Worm (Caenorhabditis elegans) whole organism, L2 larva: Measurements from ENCODE around the gene F59E12.1.

Experiments
- C34F6.9 ChIP-seq: fragments of 150-350 bp; optimal IDR thresholded peaks from 2 replicates; lab custom pipeline; 2014; ENCODE audit warnings: missing biosample characterization, missing genetic modification characterization
- F13H6.1 ChIP-seq: sonication (generic microtip); optimal IDR thresholded peaks from 2 replicates; lab custom pipeline; 2016; ENCODE audit warnings: missing genetic modification characterization, missing compliant biosample characterization
- Y55F3AM.14 ChIP-seq: fragments of 200-800 bp; sonication (Bioruptor generic); optimal IDR thresholded peaks from 2 replicates; lab custom pipeline; 2018; ENCODE audit warnings: mild to moderate bottlenecking, missing genetic modification characterization, missing compliant biosample characterization
- ZK546.5 ChIP-seq: sonication (generic microtip); optimal IDR thresholded peaks from 2 replicates; lab custom pipeline; 2017; ENCODE audit warnings: missing biosample characterization, missing genetic modification characterization
- aly-2 ChIP-seq: fragments of 150-350 bp; optimal IDR thresholded peaks from 2 replicates; lab custom pipeline; 2014; ENCODE audit warnings: missing biosample characterization, missing genetic modification characterization
- ama-1 ChIP-seq: fragments of 150-350 bp; optimal IDR thresholded peaks from 2 replicates; lab custom pipeline; 2018; ENCODE audit warnings: inconsistent platforms
- blmp-1 ChIP-seq: sonication (generic microtip); optimal IDR thresholded peaks from 2 replicates; lab custom pipeline; 2017; ENCODE audit warnings: missing genetic modification characterization, mild to moderate bottlenecking, missing compliant biosample characterization, antibody characterized with exemption, moderate library complexity; ENCODE audit not compliant: insufficient read depth
- ceh-82 ChIP-seq: fragments of 150-350 bp; optimal IDR thresholded peaks from 2 replicates; lab custom pipeline; 2014; ENCODE audit warnings: missing biosample characterization, missing genetic modification characterization
- crh-2 ChIP-seq: sonication (generic microtip); optimal IDR thresholded peaks from 2 replicates; lab custom pipeline; 2017; ENCODE audit warnings: missing biosample characterization, missing genetic modification characterization
- dmd-4 ChIP-seq: sonication (generic microtip); optimal IDR thresholded peaks from 2 replicates; lab custom pipeline; 2017; ENCODE audit warnings: missing biosample characterization, missing genetic modification characterization
- egl-27 ChIP-seq: sonication (generic microtip); optimal IDR thresholded peaks from 3 replicates; lab custom pipeline; 2017; ENCODE audit warnings: missing biosample characterization, missing genetic modification reagents, missing genetic modification characterization
- elt-3 ChIP-seq: sonication (generic microtip); optimal IDR thresholded peaks from 2 replicates; lab custom pipeline; 2017; ENCODE audit warnings: missing biosample characterization, missing genetic modification characterization
- fos-1 ChIP-seq: fragments of 150-350 bp; optimal IDR thresholded peaks from 2 replicates; lab custom pipeline; 2014; ENCODE audit warnings: missing biosample characterization, missing genetic modification characterization
- gmeb-1 ChIP-seq: fragments of 150-350 bp; optimal IDR thresholded peaks from 2 replicates; lab custom pipeline; 2014; ENCODE audit warnings: missing biosample characterization, missing genetic modification characterization
- lin-11 ChIP-seq: fragments of 150-350 bp; sonication (generic microtip); optimal IDR thresholded peaks from 2 replicates; lab custom pipeline; 2014; ENCODE audit warnings: missing biosample characterization, missing genetic modification characterization, inconsistent platforms, mixed read lengths
- lin-13 ChIP-seq: fragments of 150-350 bp; optimal IDR thresholded peaks from 2 replicates; lab custom pipeline; 2014; ENCODE audit warnings: missing biosample characterization, missing genetic modification reagents, missing genetic modification characterization
- lin-39 ChIP-seq: fragments of 150-350 bp; optimal IDR thresholded peaks from 2 replicates; lab custom pipeline; 2014; ENCODE audit warnings: missing biosample characterization, missing genetic modification reagents, missing genetic modification characterization
- lsy-2 ChIP-seq, 2 experiments: fragments of 150-350 bp in 1 of 2; sonication (generic microtip) in 1 of 2; optimal IDR thresholded peaks; 2 replicates each; lab custom pipeline; 2014 to 2017; ENCODE audit warnings: missing biosample characterization in 2 of 2, missing genetic modification characterization in 2 of 2
- mab-5 ChIP-seq: fragments of 150-350 bp; optimal IDR thresholded peaks from 2 replicates; lab custom pipeline; 2014; ENCODE audit warnings: missing biosample characterization, missing genetic modification characterization
- mbf-1 ChIP-seq: sonication (generic microtip); optimal IDR thresholded peaks from 2 replicates; lab custom pipeline; 2017; ENCODE audit warnings: missing biosample characterization, missing genetic modification characterization
- mdl-1 ChIP-seq, 2 experiments: fragments of 150-350 bp in 1 of 2; sonication (generic microtip) in 1 of 2; optimal IDR thresholded peaks; 2 replicates each; lab custom pipeline; 2017; ENCODE audit warnings: missing biosample characterization in 2 of 2, missing genetic modification characterization in 2 of 2
- nhr-10 ChIP-seq: sonication (generic microtip); optimal IDR thresholded peaks from 2 replicates; lab custom pipeline; 2017; ENCODE audit warnings: missing biosample characterization, missing genetic modification characterization
- nhr-12 ChIP-seq: fragments of 150-350 bp; optimal IDR thresholded peaks from 2 replicates; lab custom pipeline; 2014; ENCODE audit warnings: missing biosample characterization, missing genetic modification characterization
- nhr-129 ChIP-seq: fragments of 150-350 bp; optimal IDR thresholded peaks from 2 replicates; lab custom pipeline; 2014; ENCODE audit warnings: missing biosample characterization, missing genetic modification characterization
- nhr-21 ChIP-seq: fragments of 150-350 bp; optimal IDR thresholded peaks from 2 replicates; lab custom pipeline; 2014; ENCODE audit warnings: missing biosample characterization, missing genetic modification characterization
- nhr-25 ChIP-seq: fragments of 150-350 bp; sonication (generic microtip); optimal IDR thresholded peaks from 3 replicates; lab custom pipeline; 2014; ENCODE audit warnings: missing biosample characterization, missing genetic modification characterization
- nhr-6 ChIP-seq: fragments of 150-350 bp; optimal IDR thresholded peaks from 2 replicates; lab custom pipeline; 2014; ENCODE audit warnings: missing biosample characterization, missing genetic modification characterization
- nhr-77 ChIP-seq: fragments of 150-350 bp; optimal IDR thresholded peaks from 2 replicates; lab custom pipeline; 2014; ENCODE audit warnings: missing biosample characterization, missing genetic modification characterization
- peb-1 ChIP-seq: fragments of 150-350 bp; optimal IDR thresholded peaks from 2 replicates; lab custom pipeline; 2014; ENCODE audit warnings: missing biosample characterization, missing genetic modification characterization
- sem-4 ChIP-seq: fragments of 150-350 bp; optimal IDR thresholded peaks from 2 replicates; lab custom pipeline; 2014; ENCODE audit warnings: missing biosample characterization, missing genetic modification reagents, missing genetic modification characterization
- sma-3 ChIP-seq: sonication (generic microtip); optimal IDR thresholded peaks from 2 replicates; lab custom pipeline; 2016; ENCODE audit warnings: missing genetic modification reagents, missing genetic modification characterization, missing compliant biosample characterization
- sma-9 ChIP-seq, 2 experiments: fragments of 150-350 bp in 1 of 2; sonication (generic microtip) in 1 of 2; optimal IDR thresholded peaks; 2 replicates each; lab custom pipeline; 2014 to 2016; ENCODE audit warnings: missing genetic modification characterization in 2 of 2, mild to moderate bottlenecking in 1 of 2, missing biosample characterization in 1 of 2, missing compliant biosample characterization in 1 of 2, missing genetic modification reagents in 1 of 2, moderate library complexity in 1 of 2
- snpc-4 ChIP-seq: fragments of 150-350 bp; optimal IDR thresholded peaks from 2 replicates; lab custom pipeline; 2014; ENCODE audit warnings: missing biosample characterization, missing genetic modification characterization
- unc-62 ChIP-seq: fragments of 150-350 bp; optimal IDR thresholded peaks from 2 replicates; lab custom pipeline; 2014; ENCODE audit warnings: missing biosample characterization, missing genetic modification reagents, missing genetic modification characterization
- zag-1 ChIP-seq: fragments of 150-350 bp; optimal IDR thresholded peaks from 2 replicates; lab custom pipeline; 2014; ENCODE audit warnings: missing biosample characterization, missing genetic modification characterization
- ztf-11 ChIP-seq: sonication (generic microtip); optimal IDR thresholded peaks from 2 replicates; lab custom pipeline; 2017; ENCODE audit warnings: missing biosample characterization, missing genetic modification characterization

Gene F59E12.1

DNA sequence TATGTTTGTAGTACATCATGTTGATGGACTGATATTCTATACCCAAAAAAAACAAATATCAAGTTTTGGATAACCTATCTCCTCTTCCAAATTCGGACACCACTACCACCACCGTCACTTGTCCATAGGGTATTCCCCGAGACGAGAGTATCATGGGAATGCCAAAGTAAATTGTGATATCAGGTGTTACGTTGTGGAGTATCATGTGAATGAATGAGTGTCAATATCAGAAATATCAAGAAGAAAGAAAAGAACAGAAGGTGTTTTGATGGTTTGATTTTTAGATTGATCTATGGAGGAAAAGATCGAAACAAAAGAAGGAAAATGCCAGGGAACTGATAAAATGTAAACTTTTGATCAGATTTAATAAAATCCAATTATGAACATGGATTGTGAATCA lies 43.9 kb downstream of the F59E12.1 start (continued):
- TF ChIP-seq crh-2 (tag; lab: Kevin White, UChicago) (peak; percentile 49), nhr-25 (no peak), sem-4 (no peak), C34F6.9 (peak; percentile 43), ama-1 (lab: Kevin White, UChicago) (no peak), fos-1 (tag; lab: Kevin White, UChicago) (peak; percentile 32), peb-1 (tag; lab: Kevin White, UChicago) (no peak), dmd-4 (tag; lab: Kevin White, UChicago) (no peak), lin-39 (no peak), Y55F3AM.14 (GFP tag; lab: Kevin White, UChicago) (no peak), lsy-2 (tag; optimal IDR thresholded peaks at IDR 0.05; lab: Kevin White, UChicago) (peak in 1 of 2 experiments; percentile 44), mbf-1 (no peak), nhr-129 (tag; lab: Kevin White, UChicago) (peak; percentile 86), nhr-21 (peak; percentile 35), ztf-11 (tag; lab: Kevin White, UChicago) (no peak), unc-62 (GFP tag; lab: Kevin White, UChicago) (no peak), aly-2 (no peak), blmp-1 (no peak), lin-13 (no peak), snpc-4 (peak; percentile 59), F13H6.1 (peak; percentile 10)
- TF ChIP-seq, all 48 proteins: peak for 12

DNA sequence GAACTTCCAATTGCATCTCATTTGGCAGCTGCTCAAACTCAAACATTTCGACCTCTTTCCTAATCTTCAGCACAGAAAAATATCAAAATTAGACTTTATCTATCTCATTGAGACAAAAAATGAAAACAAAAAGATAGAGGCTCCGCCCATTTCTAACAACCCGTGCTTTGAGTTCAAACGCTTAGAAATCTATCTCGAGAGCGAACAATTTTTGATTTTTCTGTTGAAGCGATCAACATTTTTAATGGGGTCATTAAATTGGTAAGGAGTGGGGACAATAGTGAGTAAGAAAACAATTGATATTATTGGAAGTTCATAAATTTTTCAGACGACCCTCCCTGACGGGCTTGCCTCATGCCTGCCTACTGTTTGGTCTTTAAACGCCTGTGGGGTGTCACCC lies 44.6 kb downstream of the F59E12.1 start, which contains the start of the genes C25H3.10 and C25H3.1:
Gene C25H3.10, minus strand, starts transcription at position 101 of the 400 bp plus-strand sequence.
Gene C25H3.1, plus strand, starts transcription at position 203 of the 400 bp plus-strand sequence.
- no peak for TF ChIP-seq dmd-4 (tag; lab: Kevin White, UChicago)
- no peak for TF ChIP-seq aly-2
- no peak for TF ChIP-seq elt-3 (tag; lab: Kevin White, UChicago)
- no peak for TF ChIP-seq F13H6.1
- TF ChIP-seq zag-1 (tag; lab: Kevin White, UChicago) = no peak
- no peak for TF ChIP-seq nhr-6 (tag; lab: Kevin White, UChicago)
- no peak for TF ChIP-seq nhr-12 (tag; lab: Kevin White, UChicago)
- peak; percentile 6 for TF ChIP-seq snpc-4
- TF ChIP-seq, all 48 proteins: peak for 1

DNA sequence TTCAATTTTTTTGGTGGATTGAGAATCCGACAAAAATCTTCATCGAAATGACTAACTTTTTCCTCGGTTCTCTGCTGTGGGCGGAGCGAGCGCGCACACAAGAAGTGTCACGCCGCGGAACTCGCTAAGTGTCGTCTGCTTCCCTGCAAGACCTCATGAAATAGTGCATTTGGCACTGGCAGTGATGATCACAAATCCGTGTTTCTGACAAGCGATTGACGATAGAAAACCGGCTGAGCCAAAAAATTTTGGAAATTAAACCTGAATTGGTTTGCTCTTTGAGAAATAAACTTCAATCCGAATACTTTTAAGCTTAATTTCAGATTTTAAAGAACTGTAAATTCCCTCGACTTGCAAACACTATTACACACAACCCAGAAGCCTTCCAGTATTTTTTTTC lies 47.2 kb downstream of the F59E12.1 start:
- TF ChIP-seq snpc-4 (peak; percentile 98), F13H6.1 (peak; percentile 60), fos-1 (tag; lab: Kevin White, UChicago) (peak; percentile 74), nhr-10 (tag; lab: Kevin White, UChicago) (no peak), dmd-4 (tag; lab: Kevin White, UChicago) (no peak), egl-27 (tag; lab: Kevin White, UChicago) (peak; percentile 5), blmp-1 (no peak), nhr-25 (peak; percentile 34), sma-9 (GFP tag; optimal IDR thresholded peaks at IDR 0.05; lab: Kevin White, UChicago) (peak; percentile 88), sma-9 (tag; optimal IDR thresholded peaks at IDR 0.05; lab: Kevin White, UChicago) (no peak), unc-62 (GFP tag; lab: Kevin White, UChicago) (no peak), lin-13 (peak; percentile 42), C34F6.9 (peak; percentile 42), ceh-82 (tag; lab: Kevin White, UChicago) (no peak), nhr-77 (tag; lab: Kevin White, UChicago) (no peak), sem-4 (no peak), lin-39 (no peak), ama-1 (lab: Kevin White, UChicago) (peak; percentile 91), nhr-21 (peak; percentile 82), lin-11 (tag; lab: Kevin White, UChicago) (no peak), lsy-2 (tag; optimal IDR thresholded peaks at IDR 0.05; lab: Kevin White, UChicago) (peak; percentile 57 to 72), crh-2 (tag; lab: Kevin White, UChicago) (peak; percentile 77), sma-3 (GFP tag; lab: Kevin White, UChicago) (peak; percentile 81), mab-5 (tag; lab: Kevin White, UChicago) (peak; percentile 44), nhr-12 (tag; lab: Kevin White, UChicago) (no peak), ZK546.5 (tag; lab: Kevin White, UChicago) (no peak), mdl-1 (tag; optimal IDR thresholded peaks at IDR 0.05; lab: Kevin White, UChicago) (peak; percentile 66 to 77), gmeb-1 (tag; lab: Kevin White, UChicago) (peak; percentile 69), nhr-129 (tag; lab: Kevin White, UChicago) (peak; percentile 70)
